Fruit fly (Drosophila melanogaster) whole organism: ENCODE measurements around the gene CG1146.

Experiments used
- CG8478 ChIP-seq: fragments of >200 bp; optimal IDR thresholded peaks from 2 replicates; lab custom pipeline; 2018; ENCODE audit warnings: inconsistent platforms
- Dll ChIP-seq: fragments of >200 bp; optimal IDR thresholded peaks from 2 replicates; lab custom pipeline; 2017
- EcR ChIP-seq, 2 experiments: fragments of >200 bp; optimal IDR thresholded peaks; 2 replicates each; lab custom pipeline; 2017; ENCODE audit warnings: missing biosample characterization in 2 of 2, missing genetic modification characterization in 2 of 2, missing genetic modification reagents in 2 of 2
- pan ChIP-seq: fragments of >200 bp; optimal IDR thresholded peaks from 2 replicates; lab custom pipeline; 2017
- psq ChIP-seq: fragments of >200 bp; optimal IDR thresholded peaks from 2 replicates; lab custom pipeline; 2017
- usp ChIP-seq: fragments of >200 bp; optimal IDR thresholded peaks from 2 replicates; lab custom pipeline; 2017; ENCODE audit warnings: missing biosample characterization, missing genetic modification characterization, mixed read lengths

Gene CG1146

dm6 chr3L:2472302-2473016 is 16.1 kb upstream of the CG1146 start:
- peak in 1 of 2 experiments; percentile 51 for TF ChIP-seq EcR (GFP tag; optimal IDR thresholded peaks at IDR 0.05; lab: Kevin White, UChicago)
- TF ChIP-seq pan (lab: Kevin White, UChicago): peak; percentile 68
- TF ChIP-seq psq: no peak
- no peak for TF ChIP-seq usp

- TF ChIP-seq CG8478: no peak
- no peak for TF ChIP-seq pan (lab: Kevin White, UChicago)
- TF ChIP-seq psq: no peak
These were observed 12.9 kb upstream of the CG1146 start, which contains the start of gene CG16762 for dm6 chr3L:2475564-2476260. Gene CG16762, minus strand, starts transcription at chr3L:2475614.

- TF ChIP-seq pan (lab: Kevin White, UChicago): no peak
- no peak for TF ChIP-seq usp
- TF ChIP-seq Dll (lab: Kevin White, UChicago): no peak
- no peak for TF ChIP-seq EcR (GFP tag; optimal IDR thresholded peaks at IDR 0.05; lab: Kevin White, UChicago)
- TF ChIP-seq psq: no peak
- TF ChIP-seq CG8478: no peak
These were observed 11.7 kb upstream of the CG1146 start for dm6 chr3L:2476941-2477340.

dm6 chr3L:2478349-2478959 is 10.2 kb upstream of the CG1146 start, which contains the start of gene Cyp4d20:
Gene Cyp4d20, minus strand, starts transcription at chr3L:2478448.
- TF ChIP-seq usp: no peak
- no peak for TF ChIP-seq CG8478
- no peak for TF ChIP-seq Dll (lab: Kevin White, UChicago)
- no peak for TF ChIP-seq EcR (GFP tag; optimal IDR thresholded peaks at IDR 0.05; lab: Kevin White, UChicago)
- TF ChIP-seq psq: no peak
- TF ChIP-seq pan (lab: Kevin White, UChicago): no peak

- TF ChIP-seq EcR (GFP tag; optimal IDR thresholded peaks at IDR 0.05; lab: Kevin White, UChicago): peak in 1 of 2 experiments; percentile 79
- no peak for TF ChIP-seq CG8478
These were observed 9.4 kb upstream of the CG1146 start for dm6 chr3L:2479250-2479649.

- TF ChIP-seq EcR (GFP tag; optimal IDR thresholded peaks at IDR 0.05; lab: Kevin White, UChicago) (no peak), usp (no peak), CG8478 (no peak), psq (no peak), pan (lab: Kevin White, UChicago) (no peak), Dll (lab: Kevin White, UChicago) (no peak)
These were observed 8.1 kb upstream of the CG1146 start for dm6 chr3L:2480470-2480869.

dm6 chr3L:2481470-2481869 is 7.1 kb upstream of the CG1146 start:
- TF ChIP-seq Dll (lab: Kevin White, UChicago) (no peak), pan (lab: Kevin White, UChicago) (no peak), usp (no peak), EcR (GFP tag; optimal IDR thresholded peaks at IDR 0.05; lab: Kevin White, UChicago) (no peak), CG8478 (no peak), psq (no peak)

dm6 chr3L:2482941-2483541 is 5.6 kb upstream of the CG1146 start:
- TF ChIP-seq psq: no peak

- TF ChIP-seq CG8478 (no peak), usp (no peak), psq (no peak), pan (lab: Kevin White, UChicago) (no peak), Dll (lab: Kevin White, UChicago) (no peak), EcR (GFP tag; optimal IDR thresholded peaks at IDR 0.05; lab: Kevin White, UChicago) (no peak)
These were observed 3.1 kb upstream of the CG1146 start for dm6 chr3L:2485331-2486115.

dm6 chr3L:2486493-2486892 is 2.1 kb upstream of the CG1146 start:
- TF ChIP-seq psq (no peak), usp (no peak), EcR (GFP tag; optimal IDR thresholded peaks at IDR 0.05; lab: Kevin White, UChicago) (no peak), CG8478 (no peak)

dm6 chr3L:2487248-2487647 is 1.4 kb upstream of the CG1146 start:
- TF ChIP-seq Dll (lab: Kevin White, UChicago): no peak
- TF ChIP-seq pan (lab: Kevin White, UChicago): no peak
- no peak for TF ChIP-seq usp
- TF ChIP-seq CG8478: no peak
- TF ChIP-seq psq: no peak
- no peak for TF ChIP-seq EcR (GFP tag; optimal IDR thresholded peaks at IDR 0.05; lab: Kevin White, UChicago)

dm6 chr3L:2489438-2489837 is 834 bp downstream of the CG1146 start:
- TF ChIP-seq pan (lab: Kevin White, UChicago) (no peak), usp (no peak)
